Fruit fly (Drosophila melanogaster) Kc167 (cell line): Measurements from ENCODE around the gene crp.

Experiments used
- h ChIP-seq: fragments of >200 bp; optimal IDR thresholded peaks from 3 replicates; lab custom pipeline; 2018; ENCODE audit warnings: missing external identifiers
- insv ChIP-seq: fragments of >200 bp; optimal IDR thresholded peaks from 3 replicates; lab custom pipeline; 2018; ENCODE audit warnings: missing external identifiers
- psq ChIP-seq: fragments of >200 bp; optimal IDR thresholded peaks from 2 replicates; lab custom pipeline; 2017; ENCODE audit warnings: missing external identifiers
- ttk ChIP-seq: sonication (Bioruptor generic); optimal IDR thresholded peaks from 2 replicates; lab custom pipeline; 2017; ENCODE audit warnings: missing external identifiers

DNA sequence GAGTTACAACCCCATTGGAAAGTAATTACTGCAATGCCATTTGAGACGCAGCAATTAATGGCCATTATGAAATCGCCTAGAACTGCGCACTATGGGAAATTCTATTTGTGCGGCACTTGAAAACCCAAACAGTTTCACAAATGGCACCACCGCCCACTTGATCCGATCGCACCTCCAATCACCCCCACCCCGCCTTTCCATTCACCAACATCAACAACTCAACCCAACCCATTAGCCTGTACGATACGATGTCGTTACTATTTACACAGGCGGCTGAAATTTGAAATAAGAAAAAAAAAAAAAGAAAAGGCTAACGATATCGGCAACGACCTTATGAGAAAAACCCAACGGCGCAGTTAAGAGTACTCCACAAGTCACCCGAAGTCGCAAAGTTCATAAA is 29.6 kb upstream of the crp start:
- no peak for TF ChIP-seq ttk (lab: Kevin White, UChicago)
- TF ChIP-seq h (lab: Kevin White, UChicago), result no peak
- TF ChIP-seq insv (lab: Kevin White, UChicago), result no peak
- no peak for TF ChIP-seq psq (lab: Kevin White, UChicago)
